Worm (Caenorhabditis elegans) whole organism, mixed stage, embryonic: ENCODE data around the gene let-99.

Experiments used
- M03D4.4 ChIP-seq: sonication (generic microtip); optimal IDR thresholded peaks from 2 replicates; lab custom pipeline; 2017; ENCODE audit warnings: mild to moderate bottlenecking, missing genetic modification characterization, missing compliant biosample characterization
- bed-3 ChIP-seq: fragments of 200-800 bp; sonication (Bioruptor generic); optimal IDR thresholded peaks from 3 replicates; lab custom pipeline; 2018; ENCODE audit warnings: mild to moderate bottlenecking, missing genetic modification characterization, moderate library complexity, missing compliant biosample characterization
- ceh-39 ChIP-seq: fragments of 150-350 bp; optimal IDR thresholded peaks from 2 replicates; lab custom pipeline; 2014; ENCODE audit warnings: missing biosample characterization, missing genetic modification characterization
- ceh-43 ChIP-seq: fragments of 200-800 bp; sonication (Bioruptor generic); optimal IDR thresholded peaks from 2 replicates; lab custom pipeline; 2018; ENCODE audit warnings: mild to moderate bottlenecking, missing genetic modification characterization, moderate library complexity, missing compliant biosample characterization
- ceh-83 ChIP-seq: fragments of 200-800 bp; sonication (Bioruptor generic); optimal IDR thresholded peaks from 2 replicates; lab custom pipeline; 2018; ENCODE audit warnings: mild to moderate bottlenecking, missing genetic modification characterization, missing compliant biosample characterization
- cnd-1 ChIP-seq: fragments of 200-800 bp; sonication (Bioruptor generic); optimal IDR thresholded peaks from 2 replicates; lab custom pipeline; 2018; ENCODE audit warnings: mild to moderate bottlenecking, missing genetic modification characterization, missing compliant biosample characterization
- drap-1 ChIP-seq: fragments of 200-800 bp; sonication (Bioruptor generic); optimal IDR thresholded peaks from 3 replicates; lab custom pipeline; 2018; ENCODE audit warnings: mild to moderate bottlenecking, missing genetic modification characterization, missing compliant biosample characterization
- elt-1 ChIP-seq: sonication (generic microtip); optimal IDR thresholded peaks from 2 replicates; lab custom pipeline; 2017; ENCODE audit warnings: missing genetic modification characterization, mild to moderate bottlenecking, missing compliant biosample characterization, antibody characterized with exemption, moderate library complexity, borderline replicate concordance; ENCODE audit not compliant: insufficient read depth
- elt-3 ChIP-seq: fragments of 150-350 bp; optimal IDR thresholded peaks from 2 replicates; lab custom pipeline; 2014; ENCODE audit warnings: missing biosample characterization, missing genetic modification characterization
- flh-1 ChIP-seq: fragments of 200-800 bp; sonication (Bioruptor generic); optimal IDR thresholded peaks from 2 replicates; lab custom pipeline; 2018; ENCODE audit warnings: mild to moderate bottlenecking, missing genetic modification characterization, moderate library complexity, missing compliant biosample characterization
- ham-2 ChIP-seq: fragments of 200-800 bp; sonication (Bioruptor generic); optimal IDR thresholded peaks from 2 replicates; lab custom pipeline; 2018; ENCODE audit warnings: mild to moderate bottlenecking, missing genetic modification characterization, missing compliant biosample characterization
- hlh-1 ChIP-seq: fragments of 150-350 bp; optimal IDR thresholded peaks from 2 replicates; lab custom pipeline; 2014; ENCODE audit warnings: missing biosample characterization, missing genetic modification reagents, missing genetic modification characterization
- lin-13 ChIP-seq: fragments of 150-350 bp; optimal IDR thresholded peaks from 2 replicates; lab custom pipeline; 2014; ENCODE audit warnings: missing biosample characterization, missing genetic modification characterization
- lin-32 ChIP-seq: fragments of 200-800 bp; sonication (Bioruptor generic); optimal IDR thresholded peaks from 2 replicates; lab custom pipeline; 2018; ENCODE audit warnings: mild to moderate bottlenecking, missing genetic modification characterization, missing compliant biosample characterization
- lsy-2 ChIP-seq: fragments of 150-350 bp; optimal IDR thresholded peaks from 2 replicates; lab custom pipeline; 2014; ENCODE audit warnings: missing biosample characterization, missing genetic modification characterization
- mab-5 ChIP-seq: fragments of 150-350 bp; optimal IDR thresholded peaks from 2 replicates; lab custom pipeline; 2014; ENCODE audit warnings: missing biosample characterization, missing genetic modification characterization
- mep-1 ChIP-seq: fragments of 150-350 bp; optimal IDR thresholded peaks from 2 replicates; lab custom pipeline; 2017; ENCODE audit warnings: missing biosample characterization, missing genetic modification reagents, missing genetic modification characterization, inconsistent platforms
- mls-2 ChIP-seq: sonication (generic microtip); optimal IDR thresholded peaks from 2 replicates; lab custom pipeline; 2016; ENCODE audit warnings: mild to moderate bottlenecking, missing genetic modification characterization, moderate library complexity, missing compliant biosample characterization
- nhr-12 ChIP-seq: fragments of 150-350 bp; optimal IDR thresholded peaks from 2 replicates; lab custom pipeline; 2014; ENCODE audit warnings: missing biosample characterization, missing genetic modification characterization
- nhr-2 ChIP-seq: fragments of 150-350 bp; optimal IDR thresholded peaks from 2 replicates; lab custom pipeline; 2014; ENCODE audit warnings: missing biosample characterization, missing genetic modification characterization
- nhr-237 ChIP-seq: fragments of 150-350 bp; optimal IDR thresholded peaks from 2 replicates; lab custom pipeline; 2014; ENCODE audit warnings: missing biosample characterization, missing genetic modification characterization
- nhr-28 ChIP-seq: fragments of 150-350 bp; optimal IDR thresholded peaks from 2 replicates; lab custom pipeline; 2014; ENCODE audit warnings: missing biosample characterization, missing genetic modification characterization
- nhr-76 ChIP-seq: sonication (generic microtip); optimal IDR thresholded peaks from 2 replicates; lab custom pipeline; 2017; ENCODE audit warnings: missing biosample characterization, missing genetic modification characterization
- pha-4 ChIP-seq: fragments of 150-350 bp; optimal IDR thresholded peaks from 2 replicates; lab custom pipeline; 2018; ENCODE audit warnings: missing biosample characterization, missing genetic modification reagents, missing genetic modification characterization
- sem-2 ChIP-seq: fragments of 200-800 bp; sonication (Bioruptor generic); optimal IDR thresholded peaks from 2 replicates; lab custom pipeline; 2018; ENCODE audit warnings: mild to moderate bottlenecking, missing genetic modification characterization, missing compliant biosample characterization
- snpc-4 ChIP-seq: fragments of 150-350 bp; optimal IDR thresholded peaks from 2 replicates; lab custom pipeline; 2014; ENCODE audit warnings: missing biosample characterization, missing genetic modification characterization
- sptf-1 ChIP-seq: sonication (generic microtip); optimal IDR thresholded peaks from 2 replicates; lab custom pipeline; 2017; ENCODE audit warnings: mild to moderate bottlenecking, missing genetic modification characterization, moderate library complexity, missing compliant biosample characterization
- tbx-8 ChIP-seq: fragments of 200-800 bp; sonication (Bioruptor generic); optimal IDR thresholded peaks from 2 replicates; lab custom pipeline; 2018; ENCODE audit warnings: mild to moderate bottlenecking, missing genetic modification characterization, moderate library complexity, missing compliant biosample characterization
- unc-120 ChIP-seq: sonication (generic microtip); optimal IDR thresholded peaks from 2 replicates; lab custom pipeline; 2017; ENCODE audit warnings: missing genetic modification characterization, missing compliant biosample characterization; ENCODE audit not compliant: poor library complexity, severe bottlenecking
- unc-39 ChIP-seq: fragments of 150-350 bp; optimal IDR thresholded peaks from 2 replicates; lab custom pipeline; 2014; ENCODE audit warnings: missing biosample characterization, missing genetic modification characterization
- unc-62 ChIP-seq: fragments of 150-350 bp; optimal IDR thresholded peaks from 2 replicates; lab custom pipeline; 2014; ENCODE audit warnings: missing biosample characterization, missing genetic modification reagents, missing genetic modification characterization
- zip-8 ChIP-seq: fragments of 150-350 bp; optimal IDR thresholded peaks from 2 replicates; lab custom pipeline; 2014; ENCODE audit warnings: missing biosample characterization, missing genetic modification characterization
- ztf-11 ChIP-seq: fragments of 150-350 bp; optimal IDR thresholded peaks from 2 replicates; lab custom pipeline; 2014; ENCODE audit warnings: missing biosample characterization, missing genetic modification characterization

Gene let-99

ce11 chrIV:12567176-12567892, at the start of gene let-99, which contains the start of gene hsb-1:
TSS of gene let-99 (plus strand) at chrIV:12567842.
TSS of gene hsb-1 (minus strand) at chrIV:12567226.
- peak; percentile 68 for TF ChIP-seq cnd-1 (tag; lab: Kevin White, UChicago)
- TF ChIP-seq unc-62: no peak
- TF ChIP-seq pha-4 (tag; lab: Kevin White, UChicago): peak; percentile 8
- no peak for TF ChIP-seq mab-5
- no peak for TF ChIP-seq nhr-237
- TF ChIP-seq sptf-1 (tag; lab: Kevin White, UChicago): peak; percentile 27
- TF ChIP-seq mls-2 (tag; lab: Kevin White, UChicago): no peak
- TF ChIP-seq zip-8 (tag; lab: Kevin White, UChicago): no peak
- no peak for TF ChIP-seq unc-39
- TF ChIP-seq snpc-4 (tag; lab: Kevin White, UChicago): no peak
- no peak for TF ChIP-seq unc-120 (tag; lab: Kevin White, UChicago)
- TF ChIP-seq lin-32 (GFP tag; lab: Kevin White, UChicago): peak; percentile 69
- TF ChIP-seq elt-1 (tag; lab: Kevin White, UChicago): no peak
- no peak for TF ChIP-seq lin-13
- TF ChIP-seq ztf-11 (tag; lab: Kevin White, UChicago): no peak
- TF ChIP-seq ceh-83 (GFP tag; lab: Kevin White, UChicago): no peak
- TF ChIP-seq bed-3 (GFP tag; lab: Kevin White, UChicago): no peak
- no peak for TF ChIP-seq nhr-76
- TF ChIP-seq ham-2 (GFP tag; lab: Kevin White, UChicago): peak; percentile 26
- no peak for TF ChIP-seq M03D4.4 (tag; lab: Kevin White, UChicago)
- no peak for TF ChIP-seq nhr-2 (tag; lab: Kevin White, UChicago)
- TF ChIP-seq sem-2 (GFP tag; lab: Kevin White, UChicago): no peak
- no peak for TF ChIP-seq elt-3 (tag; lab: Kevin White, UChicago)
- TF ChIP-seq flh-1 (GFP tag; lab: Kevin White, UChicago): no peak
- TF ChIP-seq nhr-28 (tag; lab: Kevin White, UChicago): no peak
- TF ChIP-seq hlh-1: peak; percentile 31
- TF ChIP-seq tbx-8 (GFP tag; lab: Kevin White, UChicago): no peak
- TF ChIP-seq nhr-12 (tag; lab: Kevin White, UChicago): no peak
- TF ChIP-seq mep-1 (tag; lab: Kevin White, UChicago): no peak
- no peak for TF ChIP-seq ceh-39 (tag; lab: Kevin White, UChicago)

- TF ChIP-seq pha-4 (tag; lab: Kevin White, UChicago): no peak
- no peak for TF ChIP-seq sem-2 (GFP tag; lab: Kevin White, UChicago)
- TF ChIP-seq lin-13: no peak
- no peak for TF ChIP-seq ceh-83 (GFP tag; lab: Kevin White, UChicago)
- TF ChIP-seq nhr-76: no peak
- no peak for TF ChIP-seq lsy-2 (tag; lab: Kevin White, UChicago)
- TF ChIP-seq unc-39: no peak
- TF ChIP-seq zip-8 (tag; lab: Kevin White, UChicago): no peak
- no peak for TF ChIP-seq nhr-28 (tag; lab: Kevin White, UChicago)
Measured at ce11 chrIV:12520150-12520549, 47.5 kb upstream of the let-99 start, which contains the start of gene tsp-4. TSS of gene tsp-4 (minus strand) at chrIV:12520250.

ce11 chrIV:12522521-12522920, 45.1 kb upstream of the let-99 start, which contains the start of gene sru-13:
TSS of gene sru-13 (minus strand) at chrIV:12522621.
- TF ChIP-seq pha-4 (tag; lab: Kevin White, UChicago) (no peak), lin-13 (no peak), snpc-4 (tag; lab: Kevin White, UChicago) (no peak), ceh-39 (tag; lab: Kevin White, UChicago) (no peak), nhr-237 (no peak), drap-1 (no peak), elt-3 (tag; lab: Kevin White, UChicago) (no peak), hlh-1 (no peak), nhr-2 (tag; lab: Kevin White, UChicago) (no peak), nhr-12 (tag; lab: Kevin White, UChicago) (no peak), sptf-1 (tag; lab: Kevin White, UChicago) (no peak), ceh-43 (no peak), lin-32 (GFP tag; lab: Kevin White, UChicago) (no peak), cnd-1 (tag; lab: Kevin White, UChicago) (no peak), ham-2 (GFP tag; lab: Kevin White, UChicago) (no peak), mls-2 (tag; lab: Kevin White, UChicago) (no peak), mep-1 (tag; lab: Kevin White, UChicago) (no peak)
